Fruit fly (Drosophila melanogaster) whole organism, embryonic: Measurements from ENCODE around the gene BCL7-like.

Source experiments
- CG10462 ChIP-seq: fragments of 200-800 bp; sonication (Bioruptor generic); optimal IDR thresholded peaks from 2 replicates; lab custom pipeline; 2016; ENCODE audit warnings: missing biosample characterization, missing genetic modification characterization
- CG11093 ChIP-seq: fragments of 200-800 bp; sonication (Bioruptor generic); IDR thresholded peaks from 3 replicates; pipeline ENCODE4 v1.3.6; 2022; ENCODE audit warnings: missing biosample characterization, missing genetic modification characterization
- CG11247 ChIP-seq: fragments of 200-800 bp; sonication (Bioruptor generic); IDR thresholded peaks from 2 replicates; pipeline ENCODE4 v1.3.6; 2022; ENCODE audit warnings: missing biosample characterization, missing genetic modification characterization
- CG12744 ChIP-seq: fragments of 200-800 bp; sonication (Bioruptor generic); optimal IDR thresholded peaks from 2 replicates; lab custom pipeline; 2016; ENCODE audit warnings: missing biosample characterization, missing genetic modification characterization
- CG14014 ChIP-seq: fragments of 200-800 bp; sonication (Bioruptor generic); IDR thresholded peaks from 2 replicates; pipeline ENCODE4 v1.3.6; 2022; ENCODE audit warnings: missing biosample characterization, missing genetic modification characterization
- CG14710 ChIP-seq: fragments of 200-800 bp; sonication (Bioruptor generic); optimal IDR thresholded peaks from 3 replicates; lab custom pipeline; 2019; ENCODE audit warnings: missing biosample characterization, mild to moderate bottlenecking, missing genetic modification characterization, moderate library complexity
- CG15011 ChIP-seq: fragments of 200-800 bp; sonication (Bioruptor generic); optimal IDR thresholded peaks from 3 replicates; lab custom pipeline; 2018; ENCODE audit warnings: missing biosample characterization, mild to moderate bottlenecking, missing genetic modification characterization
- CG15479 ChIP-seq: fragments of 200-800 bp; sonication (Bioruptor generic); optimal IDR thresholded peaks from 3 replicates; lab custom pipeline; 2019; ENCODE audit warnings: missing biosample characterization, mild to moderate bottlenecking, missing genetic modification characterization, moderate library complexity
- CG31365 ChIP-seq: fragments of 200-800 bp; sonication (Bioruptor generic); optimal IDR thresholded peaks from 2 replicates; lab custom pipeline; 2018; ENCODE audit warnings: missing biosample characterization, mild to moderate bottlenecking, missing genetic modification characterization
- CG34422 ChIP-seq: fragments of 200-800 bp; sonication (Bioruptor generic); IDR thresholded peaks from 3 replicates; pipeline ENCODE4 v1.3.6; 2022; ENCODE audit warnings: missing biosample characterization, missing genetic modification characterization
- CG3838 ChIP-seq: fragments of 200-800 bp; sonication (Bioruptor generic); optimal IDR thresholded peaks from 3 replicates; lab custom pipeline; 2016; ENCODE audit warnings: missing biosample characterization, missing genetic modification characterization
- CG42726 ChIP-seq: fragments of 200-800 bp; sonication (Bioruptor generic); IDR thresholded peaks from 2 replicates; pipeline ENCODE4 v1.3.6; 2022; ENCODE audit warnings: missing biosample characterization, missing genetic modification characterization; ENCODE audit not compliant: partially characterized antibody
- CG43689 ChIP-seq: fragments of 200-800 bp; sonication (Bioruptor generic); IDR thresholded peaks from 2 replicates; pipeline ENCODE4 v1.3.6; 2022; ENCODE audit warnings: missing biosample characterization, missing genetic modification characterization
- CG6683 ChIP-seq: fragments of 200-800 bp; sonication (Bioruptor generic); optimal IDR thresholded peaks from 2 replicates; lab custom pipeline; 2017; ENCODE audit warnings: missing biosample characterization, mild to moderate bottlenecking, missing genetic modification characterization, missing genetic modification reagents
- CG7357 ChIP-seq: fragments of 200-800 bp; sonication (Bioruptor generic); IDR thresholded peaks from 3 replicates; pipeline ENCODE4 v1.3.6; 2022; ENCODE audit warnings: missing biosample characterization, missing genetic modification characterization
- CG7372 ChIP-seq: fragments of 200-800 bp; sonication (Bioruptor generic); IDR thresholded peaks from 2 replicates; pipeline ENCODE4 v1.3.6; 2022; ENCODE audit warnings: missing biosample characterization, missing genetic modification characterization
- CG7556 ChIP-seq: fragments of 200-800 bp; sonication (Bioruptor generic); optimal IDR thresholded peaks from 2 replicates; lab custom pipeline; 2017; ENCODE audit warnings: missing biosample characterization, mild to moderate bottlenecking, missing genetic modification characterization
- CG7745 ChIP-seq: fragments of 200-800 bp; sonication (Bioruptor generic); optimal IDR thresholded peaks from 2 replicates; lab custom pipeline; 2018; ENCODE audit warnings: missing biosample characterization, mild to moderate bottlenecking, missing genetic modification characterization, moderate library complexity
- CG9876 ChIP-seq: fragments of 200-800 bp; sonication (Bioruptor generic); optimal IDR thresholded peaks from 2 replicates; lab custom pipeline; 2016; ENCODE audit warnings: missing biosample characterization, missing genetic modification characterization
- Chrac-16 ChIP-seq: fragments of 200-800 bp; sonication (Bioruptor generic); optimal IDR thresholded peaks from 3 replicates; lab custom pipeline; 2016; ENCODE audit warnings: missing biosample characterization, missing genetic modification characterization
- Dad ChIP-seq: fragments of 200-800 bp; sonication (Bioruptor generic); optimal IDR thresholded peaks from 3 replicates; lab custom pipeline; 2016; ENCODE audit warnings: missing biosample characterization, missing genetic modification characterization
- Deaf1 ChIP-seq: fragments of 200-800 bp; optimal IDR thresholded peaks from 3 replicates; lab custom pipeline; 2019; ENCODE audit warnings: missing biosample characterization, mild to moderate bottlenecking, missing genetic modification characterization, moderate library complexity
- Dll ChIP-seq: fragments of 200-800 bp; sonication (Bioruptor generic); IDR thresholded peaks from 4 replicates; pipeline ENCODE4 v1.3.6; 2022; ENCODE audit warnings: missing biosample characterization, missing genetic modification characterization; ENCODE audit not compliant: partially characterized antibody
- Drgx ChIP-seq: fragments of 200-800 bp; sonication (Bioruptor generic); IDR thresholded peaks from 2 replicates; pipeline ENCODE4 v1.3.6; 2022; ENCODE audit warnings: missing biosample characterization, missing genetic modification characterization
- Fer1 ChIP-seq: fragments of 200-800 bp; sonication (Bioruptor generic); optimal IDR thresholded peaks from 2 replicates; lab custom pipeline; 2017; ENCODE audit warnings: missing biosample characterization, mild to moderate bottlenecking, missing genetic modification characterization
- H15 ChIP-seq: fragments of 200-800 bp; sonication (Bioruptor generic); IDR thresholded peaks from 3 replicates; pipeline ENCODE4 v1.3.6; 2022; ENCODE audit warnings: missing biosample characterization, missing genetic modification characterization
- HHEX ChIP-seq: fragments of 200-800 bp; sonication (Bioruptor generic); optimal IDR thresholded peaks from 3 replicates; lab custom pipeline; 2017; ENCODE audit warnings: missing biosample characterization, mild to moderate bottlenecking, missing genetic modification characterization, missing genetic modification reagents
- Hand ChIP-seq: fragments of 200-800 bp; sonication (Bioruptor generic); optimal IDR thresholded peaks from 2 replicates; lab custom pipeline; 2017; ENCODE audit warnings: mild to moderate bottlenecking, missing biosample characterization, missing genetic modification reagents, missing genetic modification characterization
- HmgZ ChIP-seq: fragments of 200-800 bp; sonication (Bioruptor generic); optimal IDR thresholded peaks from 2 replicates; lab custom pipeline; 2018; ENCODE audit warnings: missing biosample characterization, mild to moderate bottlenecking, missing genetic modification characterization
- Hr39 ChIP-seq: fragments of >200 bp; optimal IDR thresholded peaks from 2 replicates; lab custom pipeline; 2017
- Pdp1 ChIP-seq, 2 experiments: fragments of 200-800 bp; sonication (Bioruptor generic); optimal IDR thresholded peaks; 3 replicates each; lab custom pipeline; 2016; ENCODE audit warnings: missing biosample characterization in 2 of 2, missing genetic modification characterization in 2 of 2, mild to moderate bottlenecking in 1 of 2, moderate library complexity in 1 of 2
- Sin3A ChIP-seq: fragments of >200 bp; optimal IDR thresholded peaks from 2 replicates; lab custom pipeline; 2018
- YL-1 ChIP-seq: fragments of 200-800 bp; sonication (Bioruptor generic); optimal IDR thresholded peaks from 3 replicates; lab custom pipeline; 2017; ENCODE audit warnings: missing biosample characterization, mild to moderate bottlenecking, missing genetic modification characterization
- ab ChIP-seq: fragments of 200-800 bp; sonication (Bioruptor generic); optimal IDR thresholded peaks from 2 replicates; lab custom pipeline; 2016; ENCODE audit warnings: missing biosample characterization, missing genetic modification characterization
- chif ChIP-seq, 2 experiments: fragments of 200-800 bp; sonication (Bioruptor generic); optimal IDR thresholded peaks; 3 replicates each; lab custom pipeline; 2016; ENCODE audit warnings: missing biosample characterization in 2 of 2, missing genetic modification characterization in 2 of 2
- chn ChIP-seq: fragments of 200-800 bp; sonication (Bioruptor generic); optimal IDR thresholded peaks from 2 replicates; lab custom pipeline; 2016; ENCODE audit warnings: missing biosample characterization, missing genetic modification characterization
- dimm ChIP-seq: fragments of 200-800 bp; sonication (Bioruptor generic); IDR thresholded peaks from 2 replicates; pipeline ENCODE4 v1.3.6; 2022; ENCODE audit warnings: missing biosample characterization, missing genetic modification characterization
- en ChIP-seq: fragments of 200-800 bp; sonication (Bioruptor generic); optimal IDR thresholded peaks from 2 replicates; lab custom pipeline; 2016; ENCODE audit warnings: missing biosample characterization, missing genetic modification characterization
- hbn ChIP-seq: fragments of 200-800 bp; sonication (Bioruptor generic); IDR thresholded peaks from 2 replicates; pipeline ENCODE4 v1.3.6; 2022; ENCODE audit warnings: missing biosample characterization, missing genetic modification characterization; ENCODE audit not compliant: partially characterized antibody
- jigr1 ChIP-seq: fragments of 200-800 bp; sonication (Bioruptor generic); IDR thresholded peaks from 3 replicates; pipeline ENCODE4 v1.3.6; 2022; ENCODE audit warnings: missing biosample characterization, missing genetic modification characterization
- ken ChIP-seq: fragments of 200-800 bp; sonication (Bioruptor generic); IDR thresholded peaks from 3 replicates; pipeline ENCODE4 v1.3.6; 2022; ENCODE audit warnings: missing biosample characterization, missing genetic modification characterization
- knrl ChIP-seq: fragments of 200-800 bp; sonication (Bioruptor generic); IDR thresholded peaks from 3 replicates; pipeline ENCODE4 v1.3.6; 2022; ENCODE audit warnings: missing biosample characterization, missing genetic modification characterization; ENCODE audit not compliant: partially characterized antibody
- repo ChIP-seq: fragments of 200-800 bp; sonication (Bioruptor generic); optimal IDR thresholded peaks from 2 replicates; lab custom pipeline; 2016; ENCODE audit warnings: missing biosample characterization, missing genetic modification characterization
- rib ChIP-seq: fragments of 200-800 bp; sonication (Bioruptor generic); IDR thresholded peaks from 2 replicates; pipeline ENCODE4 v1.3.6; 2022; ENCODE audit warnings: missing biosample characterization, missing genetic modification characterization
- scrt ChIP-seq: fragments of 200-800 bp; sonication (Bioruptor generic); optimal IDR thresholded peaks from 2 replicates; lab custom pipeline; 2018; ENCODE audit warnings: missing biosample characterization, mild to moderate bottlenecking, missing genetic modification characterization, moderate library complexity
- trh ChIP-seq: fragments of 200-800 bp; sonication (Bioruptor generic); optimal IDR thresholded peaks from 2 replicates; lab custom pipeline; 2016; ENCODE audit warnings: missing biosample characterization, missing genetic modification characterization
- tx ChIP-seq: fragments of 200-800 bp; sonication (Bioruptor generic); optimal IDR thresholded peaks from 2 replicates; lab custom pipeline; 2016; ENCODE audit warnings: missing biosample characterization, missing genetic modification characterization
- wdn ChIP-seq: fragments of 200-800 bp; sonication (Bioruptor generic); IDR thresholded peaks from 2 replicates; pipeline ENCODE4 v1.3.6; 2022; ENCODE audit warnings: missing biosample characterization, missing genetic modification characterization
- zfh1 ChIP-seq: fragments of 200-800 bp; sonication (Bioruptor generic); IDR thresholded peaks from 3 replicates; pipeline ENCODE4 v1.3.6; 2022; ENCODE audit warnings: missing biosample characterization, missing genetic modification characterization

The BCL7-like gene

dm6 chrX:9343480-9344477 is 12.7 kb upstream of the BCL7-like start (continued):
- TF ChIP-seq Hr39 (no peak), ken (GFP tag; lab: Robert Waterston, UW) (peak; percentile 48; the same call in 1 of the 3 replicates), CG11093 (GFP tag; lab: Robert Waterston, UW) (no peak), HHEX (GFP tag; lab: Kevin White, UChicago) (peak; percentile 58), ab (GFP tag; lab: Kevin White, UChicago) (peak; percentile 18), H15 (GFP tag; lab: Robert Waterston, UW) (no peak), CG31365 (tag; lab: Kevin White, UChicago) (peak; percentile 21), CG34422 (GFP tag; lab: Robert Waterston, UW) (peak; percentile 65; the same call in 1 of the 3 replicates), scrt (peak; percentile 67), CG15479 (GFP tag; lab: Kevin White, UChicago) (no peak), Fer1 (GFP tag; lab: Kevin White, UChicago) (peak; percentile 58), CG10462 (no peak), Hand (GFP tag; lab: Kevin White, UChicago) (peak; percentile 15), CG7372 (peak; percentile 62; the same call in 1 of the 2 replicates), CG43689 (GFP tag; lab: Robert Waterston, UW) (peak; percentile 24; the same call in 1 of the 2 replicates), zfh1 (peak; percentile 60; the same call in 1 of the 3 replicates), trh (GFP tag; lab: Kevin White, UChicago) (no peak), rib (GFP tag; lab: Robert Waterston, UW) (0 out of 2 replicates have a peak, but pooled peaks have one; percentile 65), repo (GFP tag; lab: Kevin White, UChicago) (peak; percentile 38), Chrac-16 (GFP tag; lab: Kevin White, UChicago) (peak; percentile 45), hbn (GFP tag; lab: Robert Waterston, UW) (no peak), CG6683 (GFP tag; lab: Kevin White, UChicago) (no peak), CG15011 (GFP tag; lab: Kevin White, UChicago) (peak; percentile 47), Deaf1 (tag; lab: Kevin White, UChicago) (peak; percentile 30), CG7556 (GFP tag; lab: Kevin White, UChicago) (no peak), chif (GFP tag; optimal IDR thresholded peaks at IDR 0.05; lab: Kevin White, UChicago) (peak; percentile 22 to 53), knrl (GFP tag; lab: Robert Waterston, UW) (no peak), CG9876 (no peak), dimm (0 out of 2 replicates have a peak, but pooled peaks have one; percentile 26), CG7357 (0 out of 3 replicates have a peak, but pooled peaks have one; percentile 43), CG14014 (GFP tag; lab: Robert Waterston, UW) (peak; percentile 90), HmgZ (peak; percentile 56), tx (GFP tag; lab: Kevin White, UChicago) (peak; percentile 27), wdn (GFP tag; lab: Robert Waterston, UW) (peak; percentile 74), Drgx (GFP tag; lab: Robert Waterston, UW) (peak; percentile 86), CG12744 (GFP tag; lab: Kevin White, UChicago) (no peak), CG14710 (tag; lab: Kevin White, UChicago) (no peak), CG11247 (peak; percentile 79), CG7745 (tag; lab: Kevin White, UChicago) (no peak), Sin3A (lab: Kevin White, UChicago) (no peak), chn (GFP tag; lab: Kevin White, UChicago) (peak; percentile 42), jigr1 (GFP tag; lab: Robert Waterston, UW) (0 out of 3 replicates have a peak, but pooled peaks have one; percentile 13), Dad (peak; percentile 48), CG42726 (no peak), Dll (GFP tag; lab: Robert Waterston, UW) (no peak), en (GFP tag; lab: Kevin White, UChicago) (no peak), Pdp1 (GFP tag; optimal IDR thresholded peaks at IDR 0.05; lab: Kevin White, UChicago) (peak; percentile 44 to 47), CG3838 (no peak), YL-1 (GFP tag; lab: Kevin White, UChicago) (no peak)
